Worm (Caenorhabditis elegans) whole organism, L4 larva: ENCODE measurements around the gene col-96.

Experiments
- F26F4.8 ChIP-seq: fragments of 200-800 bp; sonication (Bioruptor generic); conservative IDR thresholded peaks from 2 replicates; pipeline ENCODE4 v1.3.6; 2022; ENCODE audit warnings: missing genetic modification characterization, missing compliant biosample characterization
- F37D6.2 ChIP-seq: sonication (generic microtip); optimal IDR thresholded peaks from 2 replicates; lab custom pipeline; 2016; ENCODE audit warnings: mild to moderate bottlenecking, missing genetic modification characterization, missing compliant biosample characterization
- F49E8.2 ChIP-seq: sonication (generic microtip); optimal IDR thresholded peaks from 2 replicates; lab custom pipeline; 2016; ENCODE audit warnings: missing compliant biosample characterization, mild to moderate bottlenecking, missing genetic modification characterization, borderline replicate concordance
- Y48G9A.11 ChIP-seq: fragments of 200-800 bp; sonication (Bioruptor generic); IDR thresholded peaks from 2 replicates; pipeline ENCODE4 v1.3.6; 2022; ENCODE audit warnings: missing genetic modification reagents, missing genetic modification characterization, missing compliant biosample characterization
- aha-1 ChIP-seq: fragments of 150-350 bp; peaks from one replicate; lab custom pipeline; 2014; ENCODE audit warnings: missing biosample characterization, missing genetic modification characterization
- aly-2 ChIP-seq: sonication (generic microtip); optimal IDR thresholded peaks from 2 replicates; lab custom pipeline; 2018; ENCODE audit warnings: missing biosample characterization, missing genetic modification characterization
- ama-1 ChIP-seq: fragments of 150-350 bp; optimal IDR thresholded peaks from 2 replicates; lab custom pipeline; 2014; ENCODE audit warnings: inconsistent platforms, mixed read lengths
- ceh-20 ChIP-seq: fragments of 200-800 bp; sonication (Bioruptor generic); IDR thresholded peaks from 2 replicates; pipeline ENCODE4 v1.3.6; 2022; ENCODE audit warnings: missing genetic modification reagents, missing genetic modification characterization, missing compliant biosample characterization
- ceh-28 ChIP-seq: fragments of 150-350 bp; optimal IDR thresholded peaks from 2 replicates; lab custom pipeline; 2014; ENCODE audit warnings: missing biosample characterization, missing genetic modification reagents, missing genetic modification characterization
- ceh-32 ChIP-seq: sonication (generic microtip); optimal IDR thresholded peaks from 2 replicates; lab custom pipeline; 2016; ENCODE audit warnings: mild to moderate bottlenecking, missing genetic modification characterization, missing compliant biosample characterization; ENCODE audit not compliant: poor library complexity
- daf-12 ChIP-seq: fragments of 150-350 bp; optimal IDR thresholded peaks from 2 replicates; lab custom pipeline; 2014; ENCODE audit warnings: missing biosample characterization, missing genetic modification reagents, missing genetic modification characterization
- daf-16 ChIP-seq, 3 experiments: sonication (generic microtip); optimal IDR thresholded peaks; 2 replicates each; lab custom pipeline; 2016 to 2017; ENCODE audit warnings: missing genetic modification characterization in 3 of 3, missing genetic modification reagents in 3 of 3, mild to moderate bottlenecking in 2 of 3, missing compliant biosample characterization in 2 of 3, missing biosample characterization in 1 of 3, moderate library complexity in 1 of 3
- daf-8 ChIP-seq: fragments of 200-800 bp; sonication (Bioruptor generic); IDR thresholded peaks from 2 replicates; pipeline ENCODE4 v1.3.6; 2022; ENCODE audit warnings: missing genetic modification characterization, missing compliant biosample characterization
- dmd-6 ChIP-seq: fragments of 200-800 bp; sonication (Bioruptor generic); IDR thresholded peaks from 2 replicates; pipeline ENCODE4 v1.3.6; 2022; ENCODE audit warnings: missing genetic modification reagents, missing genetic modification characterization, missing compliant biosample characterization
- dpl-1 ChIP-seq: fragments of 150-350 bp; optimal IDR thresholded peaks from 2 replicates; lab custom pipeline; 2014; ENCODE audit warnings: missing biosample characterization, missing genetic modification reagents, missing genetic modification characterization
- duxl-1 ChIP-seq: sonication (generic microtip); optimal IDR thresholded peaks from 2 replicates; lab custom pipeline; 2016; ENCODE audit warnings: mild to moderate bottlenecking, missing genetic modification characterization, moderate library complexity, missing compliant biosample characterization; ENCODE audit not compliant: poor library complexity
- dve-1 ChIP-seq: sonication (generic microtip); optimal IDR thresholded peaks from 2 replicates; lab custom pipeline; 2017; ENCODE audit warnings: antibody characterized with exemption, mild to moderate bottlenecking, missing genetic modification characterization, missing compliant biosample characterization; ENCODE audit not compliant: insufficient read depth
- egl-27 ChIP-seq: sonication (generic microtip); optimal IDR thresholded peaks from 3 replicates; lab custom pipeline; 2017; ENCODE audit warnings: missing biosample characterization, missing genetic modification reagents, missing genetic modification characterization
- fkh-10 ChIP-seq: fragments of 150-350 bp; optimal IDR thresholded peaks from 2 replicates; lab custom pipeline; 2014; ENCODE audit warnings: missing biosample characterization, missing genetic modification reagents, missing genetic modification characterization
- hif-1 ChIP-seq, 2 experiments: sonication (generic microtip); optimal IDR thresholded peaks; 2 replicates each; lab custom pipeline; 2016 to 2017; ENCODE audit warnings: missing compliant biosample characterization in 2 of 2, missing genetic modification characterization in 2 of 2, missing genetic modification reagents in 2 of 2, missing genotype in 2 of 2, mild to moderate bottlenecking in 1 of 2
- hlh-11 ChIP-seq: fragments of 200-800 bp; sonication (Bioruptor generic); optimal IDR thresholded peaks from 2 replicates; lab custom pipeline; 2018; ENCODE audit warnings: mild to moderate bottlenecking, missing genetic modification characterization, missing compliant biosample characterization
- hmg-1.1 ChIP-seq: fragments of 200-800 bp; sonication (Bioruptor generic); IDR thresholded peaks from 2 replicates; pipeline ENCODE4 v1.3.6; 2022; ENCODE audit warnings: missing genetic modification reagents, missing genetic modification characterization, missing compliant biosample characterization
- jun-1 ChIP-seq: fragments of 150-350 bp; optimal IDR thresholded peaks from 2 replicates; lab custom pipeline; 2014; ENCODE audit warnings: missing biosample characterization, missing genetic modification reagents, missing genetic modification characterization
- madf-5 ChIP-seq, 2 experiments: fragments of 200-800 bp; sonication (Bioruptor generic); IDR thresholded peaks; 2 replicates each; pipeline ENCODE4 v1.3.6; 2022; ENCODE audit warnings: missing compliant biosample characterization in 2 of 2, missing genetic modification characterization in 2 of 2
- mdt-29 ChIP-seq: fragments of 200-800 bp; sonication (Bioruptor generic); IDR thresholded peaks from 2 replicates; pipeline ENCODE4 v1.3.6; 2022; ENCODE audit warnings: missing genetic modification reagents, missing genetic modification characterization, missing compliant biosample characterization
- mes-2 ChIP-seq: sonication (generic microtip); optimal IDR thresholded peaks from 2 replicates; lab custom pipeline; 2016; ENCODE audit warnings: missing genotype, mild to moderate bottlenecking, missing genetic modification characterization, missing compliant biosample characterization; ENCODE audit not compliant: poor library complexity, severe bottlenecking
- mxl-2 ChIP-seq: fragments of 200-800 bp; sonication (Bioruptor generic); conservative IDR thresholded peaks from 2 replicates; pipeline ENCODE4 v1.3.6; 2022; ENCODE audit warnings: missing genetic modification reagents, missing genetic modification characterization, missing compliant biosample characterization
- nhr-10 ChIP-seq: fragments of 150-350 bp; optimal IDR thresholded peaks from 2 replicates; lab custom pipeline; 2014; ENCODE audit warnings: missing biosample characterization, missing genetic modification characterization
- nhr-11 ChIP-seq: fragments of 150-350 bp; optimal IDR thresholded peaks from 2 replicates; lab custom pipeline; 2014; ENCODE audit warnings: missing biosample characterization, missing genetic modification characterization
- nhr-237 ChIP-seq: sonication (generic microtip); optimal IDR thresholded peaks from 2 replicates; lab custom pipeline; 2017; ENCODE audit warnings: missing biosample characterization, missing genetic modification characterization
- nhr-25 ChIP-seq: sonication (generic microtip); optimal IDR thresholded peaks from 2 replicates; lab custom pipeline; 2017; ENCODE audit warnings: missing genetic modification characterization, mild to moderate bottlenecking, missing compliant biosample characterization, antibody characterized with exemption, moderate library complexity, borderline replicate concordance; ENCODE audit not compliant: insufficient read depth
- php-3 ChIP-seq: fragments of 200-800 bp; sonication (Bioruptor generic); IDR thresholded peaks from 2 replicates; pipeline ENCODE4 v1.3.6; 2022; ENCODE audit warnings: missing genetic modification reagents, missing genetic modification characterization, missing compliant biosample characterization
- saeg-2 ChIP-seq: fragments of 200-800 bp; sonication (Bioruptor generic); IDR thresholded peaks from 2 replicates; pipeline ENCODE4 v1.3.6; 2022; ENCODE audit warnings: missing genetic modification reagents, missing genetic modification characterization, missing compliant biosample characterization
- set-16 ChIP-seq: fragments of 200-800 bp; sonication (Bioruptor generic); IDR thresholded peaks from 2 replicates; pipeline ENCODE4 v1.3.6; 2022; ENCODE audit warnings: missing genetic modification reagents, missing genetic modification characterization, missing compliant biosample characterization
- skn-1 ChIP-seq: fragments of 150-350 bp; optimal IDR thresholded peaks from 2 replicates; lab custom pipeline; 2014; ENCODE audit warnings: missing biosample characterization, missing genetic modification characterization
- snpc-1.2 ChIP-seq: fragments of 200-800 bp; sonication (Bioruptor generic); IDR thresholded peaks from 2 replicates; pipeline ENCODE4 v1.3.6; 2022; ENCODE audit warnings: missing genetic modification reagents, missing genetic modification characterization, missing compliant biosample characterization
- spr-1 ChIP-seq: sonication (generic microtip); optimal IDR thresholded peaks from 2 replicates; lab custom pipeline; 2016; ENCODE audit warnings: mild to moderate bottlenecking, missing genetic modification characterization, missing compliant biosample characterization
- tag-97 ChIP-seq: fragments of 200-800 bp; sonication (Bioruptor generic); IDR thresholded peaks from 2 replicates; pipeline ENCODE4 v1.3.6; 2022; ENCODE audit warnings: missing genetic modification characterization, missing compliant biosample characterization
- unc-39 ChIP-seq: sonication (generic microtip); optimal IDR thresholded peaks from 2 replicates; lab custom pipeline; 2017; ENCODE audit warnings: missing biosample characterization, missing genetic modification characterization
- zip-2 ChIP-seq: fragments of 150-350 bp; optimal IDR thresholded peaks from 2 replicates; lab custom pipeline; 2014; ENCODE audit warnings: missing biosample characterization, missing genetic modification characterization
- ztf-7 ChIP-seq: fragments of 150-350 bp; optimal IDR thresholded peaks from 2 replicates; lab custom pipeline; 2014; ENCODE audit warnings: missing biosample characterization, missing genetic modification characterization

col-96 gene

DNA sequence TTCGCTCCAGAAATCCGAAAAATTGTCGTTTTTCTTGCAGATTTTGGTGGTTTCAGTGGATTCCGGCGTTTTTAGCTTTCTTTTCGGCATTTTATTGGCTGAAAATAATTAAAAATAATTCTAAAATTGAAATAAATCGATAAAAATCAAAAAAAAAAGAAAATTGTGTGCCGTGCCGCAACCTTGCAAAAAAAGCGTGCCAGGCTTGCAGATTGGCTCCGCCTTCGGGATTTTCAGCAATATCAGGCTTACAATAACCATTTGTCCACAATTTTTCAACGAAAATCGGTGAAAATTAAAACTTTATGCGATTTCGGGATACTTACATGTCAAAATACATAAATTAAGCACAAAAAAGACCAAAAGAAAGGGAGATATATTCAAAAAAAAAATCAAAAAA, 12.0 kb upstream of the col-96 start, which contains the start of gene Y41C4A.9 (continued):
- TF ChIP-seq spr-1 (tag; lab: Kevin White, UChicago) = no peak
- peak; percentile 57 for TF ChIP-seq mes-2 (tag; lab: Kevin White, UChicago)
- no peak for TF ChIP-seq saeg-2
- TF ChIP-seq nhr-25 (tag; lab: Kevin White, UChicago) = no peak
- no peak for TF ChIP-seq hlh-11 (tag; lab: Kevin White, UChicago)
- TF ChIP-seq ama-1 (lab: Kevin White, UChicago) = peak; percentile 4
- TF ChIP-seq unc-39 (tag; lab: Kevin White, UChicago) = no peak
- TF ChIP-seq F26F4.8 (GFP tag; lab: Robert Waterston, UW) = no peak
- TF ChIP-seq ceh-28 (tag; lab: Kevin White, UChicago) = no peak
- TF ChIP-seq ztf-7 (tag; lab: Kevin White, UChicago) = no peak
- TF ChIP-seq dmd-6 = no peak
- TF ChIP-seq fkh-10 = no peak
- TF ChIP-seq hif-1 (tag; optimal IDR thresholded peaks at IDR 0.05; lab: Kevin White, UChicago) = no peak
- no peak for TF ChIP-seq aly-2 (tag; lab: Kevin White, UChicago)
- no peak for TF ChIP-seq duxl-1 (tag; lab: Kevin White, UChicago)

DNA sequence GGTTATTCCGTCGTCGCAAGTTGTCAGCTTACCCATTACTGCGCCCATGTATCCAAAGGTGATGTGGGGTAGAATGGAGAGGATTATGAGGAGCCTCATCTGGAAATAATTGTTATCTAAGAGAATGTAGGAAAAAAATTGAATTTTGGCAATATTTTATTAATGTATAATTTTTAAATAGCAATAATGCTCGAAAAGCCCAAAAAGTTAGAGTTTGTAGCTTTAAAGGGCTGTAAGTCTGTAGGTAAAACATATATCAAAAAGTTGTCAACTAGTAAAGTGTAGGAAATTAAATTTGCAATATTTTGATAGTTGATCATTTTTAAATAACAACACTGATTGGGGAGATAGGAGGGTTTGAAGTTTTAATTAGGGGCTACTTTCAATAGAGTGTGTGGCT, 2.2 kb upstream of the col-96 start, which contains the start of gene Y41C4A.8:
Y41C4A.8 (minus strand) TSS at position 101 of the 400 bp plus-strand sequence.
- TF ChIP-seq jun-1 (tag; lab: Kevin White, UChicago) (no peak), ceh-32 (no peak), zip-2 (tag; lab: Kevin White, UChicago) (no peak), daf-12 (tag; lab: Kevin White, UChicago) (no peak), daf-8 (GFP tag; lab: Robert Waterston, UW) (no peak), nhr-10 (tag; lab: Kevin White, UChicago) (no peak)

DNA sequence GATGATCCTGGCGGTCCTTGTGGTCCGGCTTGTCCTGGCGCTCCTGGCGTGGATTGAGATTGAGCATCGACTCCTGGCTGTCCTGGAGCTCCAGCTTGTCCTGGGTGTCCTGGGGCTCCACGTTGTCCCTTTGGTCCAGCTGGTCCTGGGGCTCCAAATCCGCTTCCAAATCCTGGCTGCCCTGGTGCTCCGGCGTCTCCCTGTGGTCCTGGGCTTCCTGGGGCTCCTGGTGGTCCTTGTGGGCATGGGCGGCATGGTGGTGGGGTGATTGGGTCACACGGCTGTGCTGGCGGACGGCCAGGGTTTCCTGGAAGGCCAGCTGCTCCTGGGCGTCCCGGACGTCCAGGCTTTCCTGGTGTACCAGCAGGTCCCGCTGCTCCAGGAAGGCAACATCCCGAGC, 635 bp downstream of the col-96 start:
- TF ChIP-seq mdt-29 (GFP tag; lab: Robert Waterston, UW) (no peak), dve-1 (tag; lab: Kevin White, UChicago) (no peak), aha-1 (tag; lab: Kevin White, UChicago) (peak; percentile 21), mes-2 (tag; lab: Kevin White, UChicago) (peak; percentile 19), ceh-20 (GFP tag; lab: Robert Waterston, UW) (0 out of 2 replicates have a peak, but pooled peaks have one; percentile 42), daf-8 (GFP tag; lab: Robert Waterston, UW) (no peak), madf-5 (GFP tag; IDR thresholded peaks at IDR 0.05; lab: Robert Waterston, UW) (peak in 1 of 2 experiments; percentile 30; a peak in 1 of 4 replicates), set-16 (GFP tag; lab: Robert Waterston, UW) (peak; percentile 98), Y48G9A.11 (GFP tag; lab: Robert Waterston, UW) (0 out of 2 replicates have a peak, but pooled peaks have one; percentile 17)

DNA sequence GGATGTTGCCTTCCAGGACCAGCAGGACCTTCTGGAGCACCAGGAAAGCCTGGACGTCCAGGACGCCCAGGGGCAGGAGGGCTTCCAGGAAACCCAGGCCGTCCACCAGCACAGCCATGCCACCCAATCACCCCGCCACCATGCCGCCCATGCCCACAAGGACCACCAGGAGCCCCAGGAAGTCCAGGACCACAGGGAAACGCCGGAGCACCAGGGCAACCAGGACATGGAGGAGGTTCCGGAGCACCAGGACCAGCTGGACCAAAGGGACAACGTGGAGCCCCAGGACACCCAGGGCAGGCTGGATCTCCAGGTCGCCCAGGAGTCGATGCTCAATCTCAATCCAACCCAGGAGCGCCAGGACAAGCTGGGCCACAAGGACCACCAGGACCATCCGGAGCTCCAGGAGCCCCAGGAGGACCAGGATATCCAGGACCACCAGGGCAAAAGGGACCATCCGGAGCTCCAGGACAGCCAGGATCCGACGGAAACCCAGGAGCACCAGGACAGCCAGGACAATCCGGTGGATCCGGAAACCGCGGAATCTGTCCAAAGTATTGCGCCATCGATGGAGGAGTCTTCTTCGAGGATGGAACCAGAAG, 2.1 kb downstream of the col-96 start:
- no peak for TF ChIP-seq F49E8.2
- TF ChIP-seq daf-8 (GFP tag; lab: Robert Waterston, UW) = no peak
- 0 out of 4 replicates have a peak, but pooled peaks of 1 of the 2 experiments have one; percentile 10 for TF ChIP-seq madf-5 (GFP tag; IDR thresholded peaks at IDR 0.05; lab: Robert Waterston, UW)
- TF ChIP-seq daf-16 (GFP tag; optimal IDR thresholded peaks at IDR 0.05; lab: Kevin White, UChicago) = no peak
- no peak for TF ChIP-seq daf-16 (tag; optimal IDR thresholded peaks at IDR 0.05; lab: Kevin White, UChicago)
- TF ChIP-seq set-16 (GFP tag; lab: Robert Waterston, UW) = peak; percentile 96

DNA sequence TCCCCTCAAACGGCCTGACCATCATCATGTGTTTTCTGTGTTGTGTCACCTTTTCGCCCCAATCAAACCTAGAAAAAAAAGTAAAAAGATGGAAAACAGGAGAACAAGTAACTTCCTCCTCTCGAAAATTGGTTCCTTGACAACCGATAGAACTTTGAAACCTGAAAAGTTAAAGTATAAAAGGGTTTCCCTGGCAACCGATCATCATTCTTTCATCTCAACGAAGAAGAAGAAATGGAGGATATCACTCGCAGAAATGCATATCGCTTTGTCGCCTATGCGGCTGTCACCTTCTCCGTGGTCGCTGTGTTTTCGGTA, 2.8 kb downstream of the col-96 start, which contains the start of gene col-95:
col-95 (plus strand) TSS at position 219 of the 318 bp plus-strand sequence.
- TF ChIP-seq hmg-1.1 (GFP tag; lab: Robert Waterston, UW) (no peak), egl-27 (tag; lab: Kevin White, UChicago) (no peak), skn-1 (tag; lab: Kevin White, UChicago) (no peak), spr-1 (tag; lab: Kevin White, UChicago) (no peak), nhr-25 (tag; lab: Kevin White, UChicago) (no peak), mxl-2 (no peak), daf-8 (GFP tag; lab: Robert Waterston, UW) (no peak), F37D6.2 (tag; lab: Kevin White, UChicago) (no peak), nhr-11 (tag; lab: Kevin White, UChicago) (no peak), php-3 (GFP tag; lab: Robert Waterston, UW) (no peak), dpl-1 (GFP tag; lab: Kevin White, UChicago) (no peak), tag-97 (GFP tag; lab: Robert Waterston, UW) (no peak), snpc-1.2 (GFP tag; lab: Robert Waterston, UW) (no peak), ztf-7 (tag; lab: Kevin White, UChicago) (no peak), nhr-237 (no peak), aha-1 (tag; lab: Kevin White, UChicago) (no peak), madf-5 (GFP tag; IDR thresholded peaks at IDR 0.05; lab: Robert Waterston, UW) (no peak), dve-1 (tag; lab: Kevin White, UChicago) (no peak)
